Worm (Caenorhabditis elegans) whole organism, L3 larva: ENCODE measurements around the gene mksr-1.

Source experiments
- R02D3.7 ChIP-seq: fragments of 150-350 bp; optimal IDR thresholded peaks from 2 replicates; lab custom pipeline; 2014; ENCODE audit warnings: missing biosample characterization, missing genetic modification characterization
- ama-1 ChIP-seq: fragments of 150-350 bp; optimal IDR thresholded peaks from 2 replicates; lab custom pipeline; 2018
- elt-2 ChIP-seq: sonication (generic microtip); optimal IDR thresholded peaks from 2 replicates; lab custom pipeline; 2016; ENCODE audit warnings: missing genetic modification reagents, mild to moderate bottlenecking, missing genetic modification characterization, missing compliant biosample characterization
- elt-3 ChIP-seq, 3 experiments: fragments of 150-350 bp in 1 of 3; sonication (generic microtip) in 2 of 3; optimal IDR thresholded peaks; 2 replicates in 2 of 3; 4 replicates in 1 of 3; lab custom pipeline; 2014 to 2017; ENCODE audit warnings: missing biosample characterization in 3 of 3, missing genetic modification characterization in 3 of 3
- hmg-11 ChIP-seq: sonication (generic microtip); optimal IDR thresholded peaks from 2 replicates; lab custom pipeline; 2016; ENCODE audit warnings: missing genetic modification characterization, missing compliant biosample characterization
- mdl-1 ChIP-seq: fragments of 150-350 bp; optimal IDR thresholded peaks from 2 replicates; lab custom pipeline; 2014; ENCODE audit warnings: missing biosample characterization, missing genetic modification characterization
- mml-1 ChIP-seq: fragments of 150-350 bp; sonication (generic microtip); optimal IDR thresholded peaks from 3 replicates; lab custom pipeline; 2014; ENCODE audit warnings: missing biosample characterization, missing genetic modification characterization
- nhr-23 ChIP-seq: fragments of 150-350 bp; optimal IDR thresholded peaks from 2 replicates; lab custom pipeline; 2014; ENCODE audit warnings: missing biosample characterization, missing genetic modification reagents, missing genetic modification characterization
- nhr-76 ChIP-seq: fragments of 150-350 bp; sonication (generic microtip); optimal IDR thresholded peaks from 5 replicates; lab custom pipeline; 2014; ENCODE audit warnings: missing biosample characterization, missing genetic modification characterization
- snpc-4 ChIP-seq: fragments of 150-350 bp; optimal IDR thresholded peaks from 2 replicates; lab custom pipeline; 2014; ENCODE audit warnings: missing biosample characterization, missing genetic modification characterization
- unc-62 ChIP-seq: fragments of 150-350 bp; sonication (generic microtip); optimal IDR thresholded peaks from 4 replicates; lab custom pipeline; 2014; ENCODE audit warnings: missing biosample characterization, missing genetic modification reagents, missing genetic modification characterization

ce11 chrX:1081927-1082326, 13.0 kb upstream of the mksr-1 start:
- no peak for TF ChIP-seq elt-2 (tag; lab: Kevin White, UChicago)
- no peak for TF ChIP-seq hmg-11 (tag; lab: Kevin White, UChicago)
- no peak for TF ChIP-seq ama-1
- TF ChIP-seq elt-3 (tag; optimal IDR thresholded peaks at IDR 0.05; lab: Kevin White, UChicago), result no peak
- TF ChIP-seq nhr-76 (tag; lab: Kevin White, UChicago), result no peak
- no peak for TF ChIP-seq unc-62 (GFP tag; lab: Kevin White, UChicago)
- no peak for TF ChIP-seq mdl-1 (tag; lab: Kevin White, UChicago)
- no peak for TF ChIP-seq R02D3.7 (tag; lab: Kevin White, UChicago)
- no peak for TF ChIP-seq snpc-4 (tag; lab: Kevin White, UChicago)
- TF ChIP-seq mml-1, result no peak
- no peak for TF ChIP-seq nhr-23 (tag; lab: Kevin White, UChicago)
